Fruit fly (Drosophila melanogaster) whole organism: ENCODE measurements around the gene CanA-14F.

Source experiments
- CG8478 ChIP-seq: fragments of >200 bp; optimal IDR thresholded peaks from 2 replicates; lab custom pipeline; 2018; ENCODE audit warnings: inconsistent platforms
- EcR ChIP-seq, 2 experiments: fragments of >200 bp; optimal IDR thresholded peaks; 2 replicates each; lab custom pipeline; 2017; ENCODE audit warnings: missing biosample characterization in 2 of 2, missing genetic modification characterization in 2 of 2, missing genetic modification reagents in 2 of 2
- pan ChIP-seq: fragments of >200 bp; optimal IDR thresholded peaks from 2 replicates; lab custom pipeline; 2017
- psq ChIP-seq: fragments of >200 bp; optimal IDR thresholded peaks from 2 replicates; lab custom pipeline; 2017
- usp ChIP-seq: fragments of >200 bp; optimal IDR thresholded peaks from 2 replicates; lab custom pipeline; 2017; ENCODE audit warnings: missing biosample characterization, missing genetic modification characterization, mixed read lengths

- TF ChIP-seq psq (lab: Kevin White, UChicago) = no peak
- TF ChIP-seq EcR (GFP tag; optimal IDR thresholded peaks at IDR 0.05; lab: Kevin White, UChicago) = no peak
- no peak for TF ChIP-seq CG8478 (lab: Kevin White, UChicago)
- no peak for TF ChIP-seq pan
- TF ChIP-seq usp = no peak
Measured at dm6 chrX:16595411-16595810, 8.4 kb upstream of the CanA-14F start.
